Worm (Caenorhabditis elegans) whole organism, mixed stage, embryonic: ENCODE results near the gene K10C2.6.

Experiments
- blmp-1 ChIP-seq: fragments of 150-350 bp; optimal IDR thresholded peaks from 2 replicates; lab custom pipeline; 2014; ENCODE audit warnings: missing biosample characterization, missing genetic modification characterization
- elt-3 ChIP-seq: fragments of 150-350 bp; optimal IDR thresholded peaks from 2 replicates; lab custom pipeline; 2014; ENCODE audit warnings: missing biosample characterization, missing genetic modification characterization
- flh-1 ChIP-seq: fragments of 200-800 bp; sonication (Bioruptor generic); optimal IDR thresholded peaks from 2 replicates; lab custom pipeline; 2018; ENCODE audit warnings: mild to moderate bottlenecking, missing genetic modification characterization, moderate library complexity, missing compliant biosample characterization
- ham-2 ChIP-seq: fragments of 200-800 bp; sonication (Bioruptor generic); optimal IDR thresholded peaks from 2 replicates; lab custom pipeline; 2018; ENCODE audit warnings: mild to moderate bottlenecking, missing genetic modification characterization, missing compliant biosample characterization
- lsy-2 ChIP-seq: fragments of 150-350 bp; optimal IDR thresholded peaks from 2 replicates; lab custom pipeline; 2014; ENCODE audit warnings: missing biosample characterization, missing genetic modification characterization
- nhr-237 ChIP-seq: fragments of 150-350 bp; optimal IDR thresholded peaks from 2 replicates; lab custom pipeline; 2014; ENCODE audit warnings: missing biosample characterization, missing genetic modification characterization
- pha-4 ChIP-seq: fragments of 150-350 bp; optimal IDR thresholded peaks from 2 replicates; lab custom pipeline; 2018; ENCODE audit warnings: missing biosample characterization, missing genetic modification reagents, missing genetic modification characterization
- snpc-4 ChIP-seq: fragments of 150-350 bp; optimal IDR thresholded peaks from 2 replicates; lab custom pipeline; 2014; ENCODE audit warnings: missing biosample characterization, missing genetic modification characterization
- sptf-1 ChIP-seq: sonication (generic microtip); optimal IDR thresholded peaks from 2 replicates; lab custom pipeline; 2017; ENCODE audit warnings: mild to moderate bottlenecking, missing genetic modification characterization, moderate library complexity, missing compliant biosample characterization
- unc-39 ChIP-seq: fragments of 150-350 bp; optimal IDR thresholded peaks from 2 replicates; lab custom pipeline; 2014; ENCODE audit warnings: missing biosample characterization, missing genetic modification characterization
- unc-62 ChIP-seq: fragments of 150-350 bp; optimal IDR thresholded peaks from 2 replicates; lab custom pipeline; 2014; ENCODE audit warnings: missing biosample characterization, missing genetic modification reagents, missing genetic modification characterization
- ztf-11 ChIP-seq: fragments of 150-350 bp; optimal IDR thresholded peaks from 2 replicates; lab custom pipeline; 2014; ENCODE audit warnings: missing biosample characterization, missing genetic modification characterization

ce11 chrX:6499736-6500135 is 48.5 kb downstream of the K10C2.6 start, which contains the start of gene actl-1:
- TF ChIP-seq lsy-2 (no peak), nhr-237 (tag; lab: Kevin White, UChicago) (no peak), sptf-1 (tag; lab: Kevin White, UChicago) (no peak), pha-4 (no peak), ztf-11 (tag; lab: Kevin White, UChicago) (no peak), snpc-4 (tag; lab: Kevin White, UChicago) (no peak), elt-3 (tag; lab: Kevin White, UChicago) (no peak), blmp-1 (tag; lab: Kevin White, UChicago) (no peak), unc-39 (tag; lab: Kevin White, UChicago) (no peak), unc-62 (GFP tag; lab: Kevin White, UChicago) (no peak), ham-2 (no peak), flh-1 (GFP tag; lab: Kevin White, UChicago) (no peak)
